Worm (Caenorhabditis elegans): ENCODE data around the gene cpna-1.

Gene cpna-1

DNA sequence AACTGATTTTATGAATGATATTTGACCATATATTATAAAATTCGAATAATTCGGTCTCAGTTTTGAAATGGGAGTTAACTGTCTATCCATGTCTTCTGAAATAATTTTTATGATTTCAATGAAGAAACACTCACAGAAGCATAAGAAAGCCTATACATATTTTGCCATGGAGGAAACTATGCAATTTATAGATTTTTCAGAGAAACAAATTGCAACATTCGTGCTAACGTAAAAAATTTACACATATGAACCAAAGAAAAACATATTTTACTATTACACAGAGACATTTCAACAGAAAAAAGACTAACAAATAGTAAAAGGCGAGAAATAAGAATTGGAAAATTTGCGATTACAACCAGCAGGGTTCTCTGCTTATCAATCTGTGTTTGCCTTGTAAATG lies 7.6 kb upstream of the cpna-1 start, which contains the start of gene R03H10.7:
TSS of gene R03H10.7 (minus strand) at position 101 of the 400 bp plus-strand sequence.
- TF ChIP-seq sox-4 (tag; optimal IDR thresholded peaks at IDR 0.05): no peak
- no peak for TF ChIP-seq syd-9 (tag; optimal IDR thresholded peaks at IDR 0.05)
- TF ChIP-seq pqm-1 (tag; optimal IDR thresholded peaks at IDR 0.05): no peak
- TF ChIP-seq ceh-30 (tag; optimal IDR thresholded peaks at IDR 0.05): no peak
- TF ChIP-seq ceh-9 (tag; optimal IDR thresholded peaks at IDR 0.05): no peak
- no peak for TF ChIP-seq hlh-30 (tag; optimal IDR thresholded peaks at IDR 0.05; ENCODE audit: insufficient read depth)
- no peak for TF ChIP-seq ceh-19 (GFP tag; optimal IDR thresholded peaks at IDR 0.05)
- TF ChIP-seq zip-5 (tag; optimal IDR thresholded peaks at IDR 0.05): no peak
- TF ChIP-seq ceh-24 (tag; optimal IDR thresholded peaks at IDR 0.05): no peak
- TF ChIP-seq unc-55 (GFP tag; optimal IDR thresholded peaks at IDR 0.05): no peak
- TF ChIP-seq ets-4 (tag; optimal IDR thresholded peaks at IDR 0.05): no peak
- no peak for TF ChIP-seq C38D4.7 (GFP tag; optimal IDR thresholded peaks at IDR 0.05)
- TF ChIP-seq pat-9 (tag; optimal IDR thresholded peaks at IDR 0.05): no peak
- no peak for TF ChIP-seq ceh-34 (tag; optimal IDR thresholded peaks at IDR 0.05)
- TF ChIP-seq ama-1 (optimal IDR thresholded peaks at IDR 0.05): no peak
- TF ChIP-seq fkh-6 (tag; optimal IDR thresholded peaks at IDR 0.05): no peak

DNA sequence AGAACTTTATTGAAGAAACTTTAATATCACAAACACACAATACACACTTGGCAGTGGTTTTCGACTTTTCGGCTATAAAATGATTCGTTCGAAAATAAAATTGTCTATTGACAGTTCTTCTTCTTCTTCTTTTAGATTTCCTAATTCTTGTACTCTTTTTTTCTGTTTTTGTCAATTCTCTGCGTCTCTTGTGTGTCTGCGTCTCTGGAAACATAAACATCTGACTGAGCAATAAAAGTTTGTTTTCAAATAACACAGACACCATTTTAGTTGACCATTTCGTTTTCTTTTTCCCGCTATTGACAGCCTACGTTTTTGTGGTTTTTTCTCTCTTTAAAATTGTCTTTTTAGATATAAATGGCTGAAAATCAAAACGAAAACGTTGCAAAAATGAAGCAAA lies 6.6 kb upstream of the cpna-1 start, which contains the start of gene R03H10.1:
TSS of gene R03H10.1 (plus strand) at position 352 of the 400 bp plus-strand sequence.
- TF ChIP-seq ets-4 (tag; optimal IDR thresholded peaks at IDR 0.05): no peak
- no peak for TF ChIP-seq hlh-15 (tag; optimal IDR thresholded peaks at IDR 0.05)
- no peak for TF ChIP-seq pha-2 (tag; optimal IDR thresholded peaks at IDR 0.05)
- TF ChIP-seq nhr-11 (tag; optimal IDR thresholded peaks at IDR 0.05): no peak
- TF ChIP-seq lin-11 (tag; optimal IDR thresholded peaks at IDR 0.05): no peak
- no peak for TF ChIP-seq ceh-6 (GFP tag; optimal IDR thresholded peaks at IDR 0.05)
- TF ChIP-seq pros-1 (tag; optimal IDR thresholded peaks at IDR 0.05): no peak
- no peak for TF ChIP-seq nhr-232 (tag; optimal IDR thresholded peaks at IDR 0.05)

DNA sequence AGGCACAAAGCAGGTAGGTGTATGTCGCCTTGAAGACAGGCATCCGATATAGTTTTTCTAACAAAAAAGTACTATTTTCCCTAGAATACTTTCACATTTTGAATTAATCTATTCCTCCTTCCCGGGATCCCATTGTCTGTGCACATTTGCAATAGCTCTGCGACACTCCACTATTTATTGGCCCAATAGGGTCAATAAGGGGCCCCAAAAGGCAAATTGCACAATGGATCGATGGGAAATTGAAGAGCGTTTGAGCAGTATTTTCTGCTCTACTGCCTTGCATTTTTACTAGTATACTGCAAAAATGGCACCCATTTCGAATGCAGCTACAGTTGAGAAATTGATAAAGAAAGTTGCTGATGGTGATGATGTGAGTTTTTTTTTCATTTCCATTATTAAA lies 4.1 kb upstream of the cpna-1 start, which contains the start of gene R03H10.11:
TSS of gene R03H10.11 (plus strand) at position 301 of the 400 bp plus-strand sequence.
- no peak for TF ChIP-seq dve-1 (tag; optimal IDR thresholded peaks at IDR 0.05)
- no peak for TF ChIP-seq hlh-15 (tag; optimal IDR thresholded peaks at IDR 0.05)
- no peak for TF ChIP-seq ref-2 (tag; optimal IDR thresholded peaks at IDR 0.05)
- TF ChIP-seq elt-4 (tag; optimal IDR thresholded peaks at IDR 0.05): no peak

DNA sequence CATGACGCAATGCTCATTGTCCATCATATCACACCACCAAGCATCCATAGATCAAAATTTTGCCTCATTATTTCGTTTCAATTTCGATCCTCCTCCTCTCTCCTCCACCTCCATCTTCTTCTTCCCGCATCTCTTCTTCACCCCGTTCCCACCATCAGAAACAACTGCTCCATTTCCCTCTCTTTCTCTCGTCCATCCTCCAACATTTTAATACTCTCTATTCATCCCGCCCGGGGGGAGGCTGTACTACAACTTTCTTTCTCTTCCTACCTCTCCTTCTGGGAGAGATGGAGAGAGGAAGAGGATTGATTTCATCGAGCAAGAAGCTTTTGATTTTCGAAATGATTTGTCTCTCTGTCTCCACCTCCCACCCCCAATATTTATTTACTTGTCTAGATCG lies 2.5 kb upstream of the cpna-1 start:
- no peak for TF ChIP-seq dve-1 (tag; optimal IDR thresholded peaks at IDR 0.05)
- TF ChIP-seq ztf-16 (tag; optimal IDR thresholded peaks at IDR 0.05): no peak
- no peak for TF ChIP-seq madf-2 (tag; optimal IDR thresholded peaks at IDR 0.05)
- TF ChIP-seq ahr-1 (tag; optimal IDR thresholded peaks at IDR 0.05): no peak
- no peak for TF ChIP-seq ceh-24 (tag; optimal IDR thresholded peaks at IDR 0.05)
- peak; percentile 26 for TF ChIP-seq tbx-2 (tag; optimal IDR thresholded peaks at IDR 0.05)
- peak; percentile 81 for TF ChIP-seq ceh-18 (tag; optimal IDR thresholded peaks at IDR 0.05)
- TF ChIP-seq che-1 (tag; optimal IDR thresholded peaks at IDR 0.05): no peak
- TF ChIP-seq unc-55 (GFP tag; optimal IDR thresholded peaks at IDR 0.05): peak; percentile 55
- TF ChIP-seq ceh-45 (GFP tag; IDR thresholded peaks at IDR 0.05): no peak
- no peak for TF ChIP-seq ama-1 (optimal IDR thresholded peaks at IDR 0.05)
- TF ChIP-seq C38D4.7 (GFP tag; optimal IDR thresholded peaks at IDR 0.05): no peak
- no peak for TF ChIP-seq mec-3 (tag; optimal IDR thresholded peaks at IDR 0.05; ENCODE audit: borderline replicate concordance)
- no peak for TF ChIP-seq eyg-1 (tag; optimal IDR thresholded peaks at IDR 0.05)
- TF ChIP-seq nhr-11 (tag; optimal IDR thresholded peaks at IDR 0.05): no peak
- TF ChIP-seq ceh-34 (tag; optimal IDR thresholded peaks at IDR 0.05): peak; percentile 33
- no peak for TF ChIP-seq pros-1 (tag; optimal IDR thresholded peaks at IDR 0.05)
- TF ChIP-seq nfya-1 (tag; optimal IDR thresholded peaks at IDR 0.05): peak; percentile 1
- no peak for TF ChIP-seq gmeb-2 (tag; optimal IDR thresholded peaks at IDR 0.05)
- no peak for TF ChIP-seq ceh-9 (tag; optimal IDR thresholded peaks at IDR 0.05)
- no peak for TF ChIP-seq nhr-232 (tag; optimal IDR thresholded peaks at IDR 0.05)
- no peak for TF ChIP-seq sox-2 (GFP tag; IDR thresholded peaks at IDR 0.05)
- peak; percentile 78 for TF ChIP-seq rnt-1 (tag; optimal IDR thresholded peaks at IDR 0.05)
